6 worm cellular contexts compared by ENCODE assay signal in the genomic region with DNA sequence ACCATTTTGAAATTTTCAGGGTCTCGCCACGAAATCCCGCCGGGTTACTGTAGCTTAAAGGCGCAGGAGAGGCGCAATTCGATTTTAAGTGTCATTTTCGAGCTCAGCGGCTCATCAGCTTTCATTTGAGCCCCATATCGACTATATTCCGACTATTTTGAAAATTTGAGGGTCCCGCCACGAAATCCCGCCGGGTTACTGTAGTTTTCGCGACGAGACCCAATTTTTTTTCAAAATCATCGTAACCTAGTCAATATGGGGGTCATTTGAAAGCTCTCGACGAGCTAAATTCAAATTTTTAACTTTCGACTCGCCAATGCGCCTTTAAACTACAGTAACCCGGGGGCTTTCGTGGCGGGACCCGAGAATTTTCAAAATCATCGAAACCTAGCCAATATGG.
TF ChIP-seq lines count a peak whose summit lies in the region.

No protein-coding gene starts in this region.

TF ChIP-seq in whole organism, L1 larva, 84 proteins besides CTCF, POLR2A, EP300 and RAD21:
- TF ChIP-seq lin-13 (GFP tag; optimal IDR thresholded peaks at IDR 0.05; lab: Kevin White, UChicago) (peak; percentile 0), C34B4.2 (tag; optimal IDR thresholded peaks at IDR 0.05; lab: Kevin White, UChicago) (no peak), lsy-2 (tag; optimal IDR thresholded peaks at IDR 0.05; lab: Kevin White, UChicago) (peak in 1 of 2 experiments; percentile 31)
TF ChIP-seq in whole organism, L1 larva: peak in this region for 2.

TF ChIP-seq in whole organism, L2 larva, 48 proteins besides CTCF, POLR2A, EP300 and RAD21:
- TF ChIP-seq lin-13 (GFP tag; optimal IDR thresholded peaks at IDR 0.05; lab: Kevin White, UChicago) = peak; percentile 53
- peak in 1 of 2 experiments; percentile 60 for TF ChIP-seq lsy-2 (tag; optimal IDR thresholded peaks at IDR 0.05; lab: Kevin White, UChicago)
- TF ChIP-seq elt-1 (tag; optimal IDR thresholded peaks at IDR 0.05; lab: Kevin White, UChicago) = no peak

TF ChIP-seq in whole organism, L4 larva, 104 proteins besides CTCF, POLR2A, EP300 and RAD21:
- 0 out of 2 replicates have a peak, but pooled peaks have one; percentile 46 for TF ChIP-seq F44E2.7 (GFP tag; IDR thresholded peaks at IDR 0.05; lab: Robert Waterston, UW)
- TF ChIP-seq lin-13 (GFP tag; optimal IDR thresholded peaks at IDR 0.05; lab: Kevin White, UChicago) = peak; percentile 67
- TF ChIP-seq rbr-2 (tag; optimal IDR thresholded peaks at IDR 0.05; lab: Kevin White, UChicago) = no peak
- no peak for TF ChIP-seq F49E8.2 (tag; optimal IDR thresholded peaks at IDR 0.05; lab: Kevin White, UChicago; ENCODE audit: borderline replicate concordance)
- 0 out of 2 replicates have a peak, but pooled peaks have one; percentile 54 for TF ChIP-seq D1046.2 (GFP tag; IDR thresholded peaks at IDR 0.05; lab: Robert Waterston, UW)
- peak; percentile 5; the same call in 1 of the 2 replicates for TF ChIP-seq dmd-8 (GFP tag; IDR thresholded peaks at IDR 0.05; lab: Robert Waterston, UW)
- TF ChIP-seq daf-19 (GFP tag; conservative IDR thresholded peaks at IDR 0.05; lab: Robert Waterston, UW) = no peak
- peak in 1 of 2 experiments; percentile 51 for TF ChIP-seq lsy-2 (tag; optimal IDR thresholded peaks at IDR 0.05; lab: Kevin White, UChicago)
- no peak for TF ChIP-seq ztf-11 (tag; optimal IDR thresholded peaks at IDR 0.05; lab: Kevin White, UChicago)
- no peak for TF ChIP-seq daf-8 (GFP tag; IDR thresholded peaks at IDR 0.05; lab: Robert Waterston, UW)
- TF ChIP-seq lim-7 (GFP tag; IDR thresholded peaks at IDR 0.05; lab: Robert Waterston, UW) = no peak

TF ChIP-seq in whole organism, late embryonic, 69 proteins besides CTCF, POLR2A, EP300 and RAD21:
- TF ChIP-seq tbx-2 (tag; optimal IDR thresholded peaks at IDR 0.05; lab: Kevin White, UChicago) (no peak), K02D7.2 (tag; optimal IDR thresholded peaks at IDR 0.05; lab: Kevin White, UChicago) (peak; percentile 5)

TF ChIP-seq in whole organism, mixed stage, embryonic, 35 proteins besides CTCF, POLR2A, EP300 and RAD21:
- no peak for TF ChIP-seq ceh-39 (tag; optimal IDR thresholded peaks at IDR 0.05; lab: Kevin White, UChicago)
- peak; percentile 75 for TF ChIP-seq lsy-2 (tag; optimal IDR thresholded peaks at IDR 0.05; lab: Kevin White, UChicago)

TF ChIP-seq in whole organism, young adult, 124 proteins besides CTCF, POLR2A, EP300 and RAD21:
- no peak for TF ChIP-seq ekl-4 (GFP tag; IDR thresholded peaks at IDR 0.05; lab: Robert Waterston, UW)
- no peak for TF ChIP-seq ztf-6 (GFP tag; IDR thresholded peaks at IDR 0.05; lab: Robert Waterston, UW)
- no peak for TF ChIP-seq pbrm-1 (GFP tag; IDR thresholded peaks at IDR 0.05; lab: Robert Waterston, UW)
- TF ChIP-seq fkh-3 (tag; optimal IDR thresholded peaks at IDR 0.05; lab: Kevin White, UChicago) = no peak
- peak; percentile 69 for TF ChIP-seq F33H1.4 (GFP tag; IDR thresholded peaks at IDR 0.05; lab: Robert Waterston, UW)
- peak; percentile 59 for TF ChIP-seq lsl-1 (GFP tag; optimal IDR thresholded peaks at IDR 0.05; lab: Kevin White, UChicago)
- TF ChIP-seq ztf-18 (tag; optimal IDR thresholded peaks at IDR 0.05; lab: Kevin White, UChicago) = no peak
- TF ChIP-seq dox-1 (GFP tag; IDR thresholded peaks at IDR 0.05; lab: Robert Waterston, UW) = 0 out of 2 replicates have a peak, but pooled peaks have one; percentile 18
- TF ChIP-seq lin-26 (GFP tag; IDR thresholded peaks at IDR 0.05; lab: Robert Waterston, UW) = 0 out of 2 replicates have a peak, but pooled peaks have one; percentile 15
- TF ChIP-seq nhr-90 (tag; optimal IDR thresholded peaks at IDR 0.05; lab: Kevin White, UChicago) = no peak
- no peak for TF ChIP-seq cebp-1 (GFP tag; IDR thresholded peaks at IDR 0.05; lab: Robert Waterston, UW)
- peak; percentile 0 for TF ChIP-seq cebp-1 (tag; optimal IDR thresholded peaks at IDR 0.05; lab: Kevin White, UChicago)
- TF ChIP-seq hmg-20 (GFP tag; IDR thresholded peaks at IDR 0.05; lab: Robert Waterston, UW) = no peak
- 0 out of 2 replicates have a peak, but pooled peaks have one; percentile 8 for TF ChIP-seq hmg-1.2 (GFP tag; IDR thresholded peaks at IDR 0.05; lab: Robert Waterston, UW)
- no peak for TF ChIP-seq egl-44 (GFP tag; IDR thresholded peaks at IDR 0.05; lab: Robert Waterston, UW)
TF ChIP-seq in whole organism, young adult: peak in this region for 6.
